Worm (Caenorhabditis elegans) whole organism, L4 larva: ENCODE results near the gene T01E8.1.
A peak's percentile ranks its signal among the peaks of the same experiment; 100 is the strongest.

Source experiments
- D1046.2 ChIP-seq: fragments of 200-800 bp; sonication (Bioruptor generic); IDR thresholded peaks from 2 replicates; pipeline ENCODE4 v1.3.6; 2022; ENCODE audit warnings: missing genetic modification characterization, missing compliant biosample characterization
- F10B5.3 ChIP-seq: sonication (generic microtip); optimal IDR thresholded peaks from 2 replicates; lab custom pipeline; 2016; ENCODE audit warnings: mild to moderate bottlenecking, missing genetic modification characterization, missing compliant biosample characterization
- F37D6.2 ChIP-seq: sonication (generic microtip); optimal IDR thresholded peaks from 2 replicates; lab custom pipeline; 2016; ENCODE audit warnings: mild to moderate bottlenecking, missing genetic modification characterization, missing compliant biosample characterization
- F44E2.7 ChIP-seq: fragments of 200-800 bp; sonication (Bioruptor generic); IDR thresholded peaks from 2 replicates; pipeline ENCODE4 v2.1.2; 2022; ENCODE audit warnings: missing genetic modification characterization, missing compliant biosample characterization
- Y48G9A.11 ChIP-seq: fragments of 200-800 bp; sonication (Bioruptor generic); IDR thresholded peaks from 2 replicates; pipeline ENCODE4 v1.3.6; 2022; ENCODE audit warnings: missing genetic modification reagents, missing genetic modification characterization, missing compliant biosample characterization
- ZK337.2 ChIP-seq: fragments of 200-800 bp; sonication (Bioruptor generic); IDR thresholded peaks from 2 replicates; pipeline ENCODE4 v1.3.6; 2022; ENCODE audit warnings: missing genetic modification reagents, missing genetic modification characterization, missing compliant biosample characterization
- arid-1 ChIP-seq: fragments of 200-800 bp; sonication (Bioruptor generic); conservative IDR thresholded peaks from 2 replicates; pipeline ENCODE4 v1.3.6; 2022; ENCODE audit warnings: missing genetic modification reagents, missing genetic modification characterization, missing compliant biosample characterization
- ceh-20 ChIP-seq: fragments of 200-800 bp; sonication (Bioruptor generic); IDR thresholded peaks from 2 replicates; pipeline ENCODE4 v1.3.6; 2022; ENCODE audit warnings: missing genetic modification reagents, missing genetic modification characterization, missing compliant biosample characterization
- ceh-62 ChIP-seq: sonication (generic microtip); optimal IDR thresholded peaks from 2 replicates; lab custom pipeline; 2017; ENCODE audit warnings: missing biosample characterization, missing genetic modification characterization
- cey-2 ChIP-seq: sonication (generic microtip); optimal IDR thresholded peaks from 3 replicates; lab custom pipeline; 2017; ENCODE audit warnings: missing genetic modification characterization, mild to moderate bottlenecking, missing compliant biosample characterization, antibody characterized with exemption, borderline replicate concordance; ENCODE audit not compliant: insufficient read depth
- daf-19 ChIP-seq: fragments of 200-800 bp; sonication (Bioruptor generic); conservative IDR thresholded peaks from 2 replicates; pipeline ENCODE4 v1.3.6; 2022; ENCODE audit warnings: missing genetic modification characterization, missing compliant biosample characterization
- dmd-6 ChIP-seq: fragments of 200-800 bp; sonication (Bioruptor generic); IDR thresholded peaks from 2 replicates; pipeline ENCODE4 v1.3.6; 2022; ENCODE audit warnings: missing genetic modification reagents, missing genetic modification characterization, missing compliant biosample characterization
- dmd-8 ChIP-seq: fragments of 200-800 bp; sonication (Bioruptor generic); IDR thresholded peaks from 2 replicates; pipeline ENCODE4 v1.3.6; 2022; ENCODE audit warnings: missing genetic modification characterization, missing compliant biosample characterization
- egl-27 ChIP-seq: sonication (generic microtip); optimal IDR thresholded peaks from 3 replicates; lab custom pipeline; 2017; ENCODE audit warnings: missing biosample characterization, missing genetic modification reagents, missing genetic modification characterization
- egl-43 ChIP-seq: fragments of 200-800 bp; sonication (Bioruptor generic); IDR thresholded peaks from 2 replicates; pipeline ENCODE4 v1.3.6; 2022; ENCODE audit warnings: missing genetic modification reagents, missing genetic modification characterization, missing compliant biosample characterization
- hlh-11 ChIP-seq: fragments of 200-800 bp; sonication (Bioruptor generic); optimal IDR thresholded peaks from 2 replicates; lab custom pipeline; 2018; ENCODE audit warnings: mild to moderate bottlenecking, missing genetic modification characterization, missing compliant biosample characterization
- hmg-1.1 ChIP-seq: fragments of 200-800 bp; sonication (Bioruptor generic); IDR thresholded peaks from 2 replicates; pipeline ENCODE4 v1.3.6; 2022; ENCODE audit warnings: missing genetic modification reagents, missing genetic modification characterization, missing compliant biosample characterization
- lin-38 ChIP-seq: fragments of 200-800 bp; sonication (Bioruptor generic); IDR thresholded peaks from 2 replicates; pipeline ENCODE4 v1.3.6; 2022; ENCODE audit warnings: missing genetic modification reagents, missing genetic modification characterization, missing compliant biosample characterization
- madf-5 ChIP-seq, 2 experiments: fragments of 200-800 bp; sonication (Bioruptor generic); IDR thresholded peaks; 2 replicates each; pipeline ENCODE4 v1.3.6; 2022; ENCODE audit warnings: missing compliant biosample characterization in 2 of 2, missing genetic modification characterization in 2 of 2
- madf-9 ChIP-seq: fragments of 200-800 bp; sonication (Bioruptor generic); conservative IDR thresholded peaks from 2 replicates; pipeline ENCODE4 v1.3.6; 2022; ENCODE audit warnings: missing genetic modification reagents, missing genetic modification characterization, missing compliant biosample characterization
- mdt-29 ChIP-seq: fragments of 200-800 bp; sonication (Bioruptor generic); IDR thresholded peaks from 2 replicates; pipeline ENCODE4 v1.3.6; 2022; ENCODE audit warnings: missing genetic modification reagents, missing genetic modification characterization, missing compliant biosample characterization
- mep-1 ChIP-seq: fragments of 150-350 bp; sonication (generic microtip); optimal IDR thresholded peaks from 3 replicates; lab custom pipeline; 2014; ENCODE audit warnings: missing biosample characterization, missing genetic modification characterization
- mes-2 ChIP-seq: sonication (generic microtip); optimal IDR thresholded peaks from 2 replicates; lab custom pipeline; 2016; ENCODE audit warnings: missing genotype, mild to moderate bottlenecking, missing genetic modification characterization, missing compliant biosample characterization; ENCODE audit not compliant: poor library complexity, severe bottlenecking
- mxl-2 ChIP-seq: fragments of 200-800 bp; sonication (Bioruptor generic); conservative IDR thresholded peaks from 2 replicates; pipeline ENCODE4 v1.3.6; 2022; ENCODE audit warnings: missing genetic modification reagents, missing genetic modification characterization, missing compliant biosample characterization
- nhr-237 ChIP-seq: sonication (generic microtip); optimal IDR thresholded peaks from 2 replicates; lab custom pipeline; 2017; ENCODE audit warnings: missing biosample characterization, missing genetic modification characterization
- nhr-42 ChIP-seq: fragments of 200-800 bp; sonication (Bioruptor generic); IDR thresholded peaks from 2 replicates; pipeline ENCODE4 v1.3.6; 2022; ENCODE audit warnings: missing genetic modification characterization, missing compliant biosample characterization
- nhr-6 ChIP-seq: fragments of 150-350 bp; optimal IDR thresholded peaks from 2 replicates; lab custom pipeline; 2014; ENCODE audit warnings: missing biosample characterization, missing genetic modification characterization
- spr-1 ChIP-seq: sonication (generic microtip); optimal IDR thresholded peaks from 2 replicates; lab custom pipeline; 2016; ENCODE audit warnings: mild to moderate bottlenecking, missing genetic modification characterization, missing compliant biosample characterization
- unc-62 ChIP-seq, 3 experiments: fragments of 150-350 bp in 1 of 3; sonication (generic microtip); optimal IDR thresholded peaks in 2 of 3; peaks in 1 of 3; 1 replicate in 1 of 3; 2 replicates in 2 of 3; lab custom pipeline; 2014 to 2017; ENCODE audit warnings: missing biosample characterization in 3 of 3, missing genetic modification characterization in 3 of 3, missing genetic modification reagents in 3 of 3, missing genotype in 1 of 3
- ztf-7 ChIP-seq: fragments of 150-350 bp; optimal IDR thresholded peaks from 2 replicates; lab custom pipeline; 2014; ENCODE audit warnings: missing biosample characterization, missing genetic modification characterization

The T01E8.1 gene

DNA sequence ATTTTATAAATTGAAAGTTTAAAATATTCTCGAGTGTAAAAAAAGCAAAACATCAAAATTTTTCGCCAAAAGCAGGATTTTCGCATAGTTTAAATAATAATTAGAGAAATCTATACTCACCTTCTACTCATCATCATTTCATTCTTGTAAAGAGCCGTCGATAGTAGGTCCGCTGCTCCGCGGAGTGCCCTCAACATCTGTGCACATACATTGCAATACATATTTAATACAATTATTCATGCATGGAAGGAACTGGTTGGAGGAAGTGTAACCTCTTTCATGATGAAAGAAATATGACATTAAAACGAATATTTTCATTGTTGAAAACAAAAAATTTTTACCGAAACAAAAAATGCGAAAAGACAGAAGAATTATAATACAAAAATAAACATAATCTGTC is 35.8 kb downstream of the T01E8.1 start, which contains the start of gene mrps-14 (continued):
- 0 out of 2 replicates have a peak, but pooled peaks have one; percentile 14 for TF ChIP-seq arid-1 (GFP tag; lab: Robert Waterston, UW)
- no peak for TF ChIP-seq mes-2 (tag; lab: Kevin White, UChicago)
- TF ChIP-seq Y48G9A.11 (GFP tag; lab: Robert Waterston, UW): no peak
- peak; percentile 37 for TF ChIP-seq lin-38 (GFP tag; lab: Robert Waterston, UW)

DNA sequence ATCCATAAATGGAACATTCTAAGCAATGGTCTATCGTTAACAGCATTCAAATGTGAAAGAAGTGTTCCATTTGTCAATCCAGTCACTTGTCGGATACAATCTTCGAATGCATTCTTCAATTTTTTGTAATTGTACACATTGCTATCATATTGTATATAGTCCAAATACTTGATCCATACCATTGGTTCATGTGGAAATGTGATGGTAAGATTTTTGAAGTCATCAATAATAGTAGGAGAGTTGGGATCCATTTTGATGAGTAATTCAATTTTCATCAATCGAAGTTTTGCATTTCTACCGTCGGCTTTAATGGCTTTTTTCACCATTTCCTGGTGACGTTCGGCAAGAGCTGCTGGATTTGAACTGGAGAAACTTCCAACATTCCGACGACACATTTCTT is 39.1 kb downstream of the T01E8.1 start:
- peak in 1 of 2 experiments; percentile 92 for TF ChIP-seq unc-62 (GFP tag; optimal IDR thresholded peaks at IDR 0.05 in 1 of 2; lab: Kevin White, UChicago)
- TF ChIP-seq unc-62 (tag; optimal IDR thresholded peaks at IDR 0.05; lab: Kevin White, UChicago): no peak
- no peak for TF ChIP-seq F10B5.3 (tag; lab: Kevin White, UChicago)

DNA sequence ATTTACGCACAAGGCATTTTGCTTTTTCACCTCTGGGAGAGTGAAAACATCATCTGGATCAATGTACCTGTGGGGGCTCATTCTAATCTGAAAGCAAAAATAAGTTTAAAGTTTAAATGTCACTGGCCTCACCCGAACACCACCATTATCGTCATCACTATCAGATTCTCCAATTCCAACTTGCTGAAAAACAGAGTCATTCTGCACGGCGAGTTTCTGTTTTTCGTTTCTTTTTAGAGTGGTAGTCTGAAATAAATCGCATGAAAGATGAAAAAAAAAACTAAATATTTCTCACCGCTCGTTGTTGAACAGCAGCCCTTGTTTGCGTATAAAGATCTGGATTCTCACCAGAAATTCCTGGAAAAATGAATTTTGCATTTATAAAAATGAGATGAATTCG is 40.6 kb downstream of the T01E8.1 start:
- TF ChIP-seq spr-1 (tag; lab: Kevin White, UChicago) (no peak), dmd-8 (GFP tag; lab: Robert Waterston, UW) (no peak), F44E2.7 (GFP tag; lab: Robert Waterston, UW) (no peak), ztf-7 (tag; lab: Kevin White, UChicago) (no peak), ceh-20 (GFP tag; lab: Robert Waterston, UW) (no peak), dmd-6 (GFP tag; lab: Robert Waterston, UW) (no peak), lin-38 (GFP tag; lab: Robert Waterston, UW) (0 out of 2 replicates have a peak, but pooled peaks have one; percentile 4), egl-43 (no peak), egl-27 (tag; lab: Kevin White, UChicago) (no peak), madf-5 (GFP tag; IDR thresholded peaks at IDR 0.05; lab: Robert Waterston, UW) (0 out of 4 replicates have a peak, but pooled peaks of 1 of the 2 experiments have one; percentile 47), nhr-6 (tag; lab: Kevin White, UChicago) (no peak), mdt-29 (GFP tag; lab: Robert Waterston, UW) (no peak), daf-19 (GFP tag; lab: Robert Waterston, UW) (0 out of 2 replicates have a peak, but pooled peaks have one; percentile 65), F37D6.2 (tag; lab: Kevin White, UChicago) (no peak), mxl-2 (GFP tag; lab: Robert Waterston, UW) (no peak), ceh-62 (no peak), cey-2 (tag; lab: Kevin White, UChicago) (no peak), nhr-237 (tag; lab: Kevin White, UChicago) (no peak), hlh-11 (tag; lab: Kevin White, UChicago) (no peak), mep-1 (tag; lab: Kevin White, UChicago) (no peak)
- TF ChIP-seq, all 104 proteins: peak for 3

DNA sequence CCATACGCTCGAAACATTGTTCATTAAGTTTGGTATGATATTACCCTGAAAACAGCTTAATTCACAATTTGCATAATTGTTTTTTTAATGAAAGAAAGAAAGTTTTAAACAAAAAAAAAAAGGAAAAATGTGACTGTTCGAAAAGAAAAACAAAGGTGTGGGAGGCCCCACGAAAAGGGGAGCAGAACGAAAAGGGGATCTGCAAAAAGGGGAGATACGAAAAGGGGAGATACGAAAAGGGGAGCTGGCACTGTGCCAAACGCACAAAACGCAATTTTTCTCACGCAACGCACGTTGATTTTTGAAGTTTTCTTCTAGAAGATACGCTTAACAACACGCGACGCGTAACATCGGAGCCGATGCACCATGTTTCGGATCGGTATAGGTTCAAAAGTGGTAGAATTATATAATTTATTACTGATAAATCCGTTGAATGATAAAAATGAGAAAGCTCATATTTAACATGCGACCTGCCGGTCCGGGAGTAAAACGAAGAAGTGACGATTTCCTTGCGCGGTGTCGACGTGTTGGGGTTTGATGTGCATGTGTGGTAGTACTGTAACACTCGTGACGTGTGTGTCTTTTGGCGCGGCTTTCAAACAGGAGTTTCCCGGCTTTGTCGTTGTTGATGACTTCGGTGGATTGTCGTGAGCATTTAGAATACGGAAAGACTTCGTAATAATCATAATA is 41.2 kb downstream of the T01E8.1 start, which contains the start of gene nrde-2:
TSS of gene nrde-2 (minus strand) at position 45 of the 690 bp plus-strand sequence.
- TF ChIP-seq madf-9 (GFP tag; lab: Robert Waterston, UW): 0 out of 2 replicates have a peak, but pooled peaks have one; percentile 43
- TF ChIP-seq ZK337.2 (GFP tag; lab: Robert Waterston, UW): 0 out of 2 replicates have a peak, but pooled peaks have one; percentile 9
- TF ChIP-seq D1046.2: peak; percentile 66; the same call in 1 of the 2 replicates
- peak; percentile 37; the same call in 1 of the 2 replicates for TF ChIP-seq egl-43
- 0 out of 2 replicates have a peak, but pooled peaks have one; percentile 26 for TF ChIP-seq dmd-6 (GFP tag; lab: Robert Waterston, UW)
- TF ChIP-seq nhr-42 (GFP tag; lab: Robert Waterston, UW): peak; percentile 12; the same call in 1 of the 2 replicates
- TF ChIP-seq hmg-1.1 (GFP tag; lab: Robert Waterston, UW): 0 out of 2 replicates have a peak, but pooled peaks have one; percentile 33
- TF ChIP-seq mes-2 (tag; lab: Kevin White, UChicago): peak; percentile 72
